Worm (Caenorhabditis elegans) whole organism, L1 larva: ENCODE data around the gene C03A3.3.
A peak's percentile ranks its signal among the peaks of the same experiment; 100 is the strongest.

Experiments used
- C16A3.4 ChIP-seq: fragments of 150-350 bp; optimal IDR thresholded peaks from 2 replicates; lab custom pipeline; 2014; ENCODE audit warnings: missing biosample characterization, missing genetic modification characterization
- Y116A8C.19 ChIP-seq: sonication (generic microtip); optimal IDR thresholded peaks from 2 replicates; lab custom pipeline; 2016; ENCODE audit warnings: missing compliant biosample characterization, missing genetic modification characterization, borderline replicate concordance
- ceh-63 ChIP-seq: fragments of 200-800 bp; sonication (Bioruptor generic); optimal IDR thresholded peaks from 2 replicates; lab custom pipeline; 2018; ENCODE audit warnings: mild to moderate bottlenecking, missing genetic modification characterization, missing compliant biosample characterization
- ceh-8 ChIP-seq: fragments of 200-800 bp; sonication (Bioruptor generic); optimal IDR thresholded peaks from 2 replicates; lab custom pipeline; 2018; ENCODE audit warnings: mild to moderate bottlenecking, missing genetic modification characterization, moderate library complexity, missing compliant biosample characterization
- ceh-88 ChIP-seq: fragments of 200-800 bp; sonication (Bioruptor generic); IDR thresholded peaks from 2 replicates; pipeline ENCODE4 v1.3.6; 2022; ENCODE audit warnings: missing genetic modification characterization, missing compliant biosample characterization
- efl-1 ChIP-seq, 4 experiments: fragments of 150-350 bp; optimal IDR thresholded peaks in 3 of 4; peaks in 1 of 4; 1 replicate in 1 of 4; 2 replicates in 3 of 4; lab custom pipeline; 2014; ENCODE audit warnings: missing biosample characterization in 2 of 4, missing genetic modification characterization in 2 of 4, missing genetic modification reagents in 2 of 4
- efl-3 ChIP-seq: fragments of 200-800 bp; sonication (Bioruptor generic); optimal IDR thresholded peaks from 2 replicates; lab custom pipeline; 2018; ENCODE audit warnings: mild to moderate bottlenecking, missing genetic modification characterization, missing compliant biosample characterization
- elt-2 ChIP-seq: sonication (generic microtip); optimal IDR thresholded peaks from 2 replicates; lab custom pipeline; 2016; ENCODE audit warnings: missing genetic modification characterization, mild to moderate bottlenecking, inconsistent platforms, missing compliant biosample characterization, missing genetic modification reagents
- fkh-10 ChIP-seq: sonication (generic microtip); optimal IDR thresholded peaks from 2 replicates; lab custom pipeline; 2017; ENCODE audit warnings: missing biosample characterization, missing genetic modification reagents, missing genetic modification characterization
- fkh-8 ChIP-seq: sonication (generic microtip); optimal IDR thresholded peaks from 2 replicates; lab custom pipeline; 2016; ENCODE audit warnings: mild to moderate bottlenecking, missing genetic modification characterization, missing compliant biosample characterization
- fos-1 ChIP-seq: fragments of 150-350 bp; optimal IDR thresholded peaks from 2 replicates; lab custom pipeline; 2014; ENCODE audit warnings: missing biosample characterization, missing genetic modification characterization
- hlh-17 ChIP-seq: fragments of 200-800 bp; sonication (Bioruptor generic); optimal IDR thresholded peaks from 2 replicates; lab custom pipeline; 2018; ENCODE audit warnings: missing genetic modification characterization, mild to moderate bottlenecking, missing compliant biosample characterization, moderate library complexity, borderline replicate concordance
- hpl-2 ChIP-seq: fragments of 150-350 bp; optimal IDR thresholded peaks from 2 replicates; lab custom pipeline; 2014; ENCODE audit warnings: missing biosample characterization, missing genetic modification reagents, missing genetic modification characterization
- irx-1 ChIP-seq: sonication (generic microtip); optimal IDR thresholded peaks from 2 replicates; lab custom pipeline; 2016; ENCODE audit warnings: missing genetic modification characterization, missing compliant biosample characterization
- lin-13 ChIP-seq: fragments of 150-350 bp; optimal IDR thresholded peaks from 2 replicates; lab custom pipeline; 2014; ENCODE audit warnings: missing biosample characterization, missing genetic modification reagents, missing genetic modification characterization
- lin-14 ChIP-seq: fragments of 200-800 bp; sonication (Bioruptor generic); optimal IDR thresholded peaks from 2 replicates; lab custom pipeline; 2018; ENCODE audit warnings: mild to moderate bottlenecking, missing genetic modification characterization, moderate library complexity, missing compliant biosample characterization
- lin-15B ChIP-seq: fragments of 150-350 bp; sonication (generic microtip); optimal IDR thresholded peaks from 3 replicates; lab custom pipeline; 2014; ENCODE audit warnings: missing biosample characterization, missing genetic modification characterization
- lsy-2 ChIP-seq, 2 experiments: fragments of 150-350 bp; optimal IDR thresholded peaks; 2 replicates each; lab custom pipeline; 2014; ENCODE audit warnings: missing biosample characterization in 2 of 2, missing genetic modification characterization in 2 of 2
- mdl-1 ChIP-seq, 2 experiments: fragments of 150-350 bp; optimal IDR thresholded peaks; 2 replicates each; lab custom pipeline; 2014 to 2017; ENCODE audit warnings: missing biosample characterization in 2 of 2, missing genetic modification characterization in 2 of 2, inconsistent platforms in 1 of 2
- mep-1 ChIP-seq: fragments of 150-350 bp; optimal IDR thresholded peaks from 2 replicates; lab custom pipeline; 2014; ENCODE audit warnings: missing biosample characterization, missing genetic modification characterization
- nhr-11 ChIP-seq: fragments of 150-350 bp; optimal IDR thresholded peaks from 2 replicates; lab custom pipeline; 2014; ENCODE audit warnings: missing biosample characterization, missing genetic modification characterization
- nhr-12 ChIP-seq: sonication (generic microtip); optimal IDR thresholded peaks from 2 replicates; lab custom pipeline; 2017; ENCODE audit warnings: missing biosample characterization, missing genetic modification characterization
- nhr-237 ChIP-seq: fragments of 150-350 bp; optimal IDR thresholded peaks from 2 replicates; lab custom pipeline; 2014; ENCODE audit warnings: missing biosample characterization, missing genetic modification characterization
- nhr-28 ChIP-seq: fragments of 150-350 bp; optimal IDR thresholded peaks from 2 replicates; lab custom pipeline; 2014; ENCODE audit warnings: missing biosample characterization, missing genetic modification characterization
- nhr-90 ChIP-seq: sonication (generic microtip); optimal IDR thresholded peaks from 2 replicates; lab custom pipeline; 2016; ENCODE audit warnings: mild to moderate bottlenecking, missing genetic modification characterization, missing compliant biosample characterization; ENCODE audit not compliant: poor library complexity
- pag-3 ChIP-seq: sonication (generic microtip); optimal IDR thresholded peaks from 2 replicates; lab custom pipeline; 2017; ENCODE audit warnings: missing genetic modification characterization, mild to moderate bottlenecking, missing compliant biosample characterization, antibody characterized with exemption, borderline replicate concordance; ENCODE audit not compliant: insufficient read depth
- rnt-1 ChIP-seq: sonication (generic microtip); optimal IDR thresholded peaks from 2 replicates; lab custom pipeline; 2016; ENCODE audit warnings: mild to moderate bottlenecking, missing genetic modification characterization, moderate library complexity, missing compliant biosample characterization
- skn-1 ChIP-seq: fragments of 150-350 bp; optimal IDR thresholded peaks from 2 replicates; lab custom pipeline; 2014; ENCODE audit warnings: missing biosample characterization, missing genetic modification characterization
- sox-4 ChIP-seq: sonication (generic microtip); optimal IDR thresholded peaks from 2 replicates; lab custom pipeline; 2016; ENCODE audit warnings: missing genetic modification characterization, missing compliant biosample characterization
- sup-37 ChIP-seq: fragments of 200-800 bp; sonication (Bioruptor generic); optimal IDR thresholded peaks from 2 replicates; lab custom pipeline; 2018; ENCODE audit warnings: mild to moderate bottlenecking, missing genetic modification characterization, missing compliant biosample characterization
- unc-62 ChIP-seq: fragments of 150-350 bp; optimal IDR thresholded peaks from 2 replicates; lab custom pipeline; 2014; ENCODE audit warnings: missing biosample characterization, missing genetic modification reagents, missing genetic modification characterization
- unc-86 ChIP-seq: sonication (generic microtip); optimal IDR thresholded peaks from 2 replicates; lab custom pipeline; 2016; ENCODE audit warnings: missing genetic modification characterization, missing compliant biosample characterization
- xbp-1 ChIP-seq: sonication (generic microtip); optimal IDR thresholded peaks from 2 replicates; lab custom pipeline; 2016; ENCODE audit warnings: missing genetic modification characterization, missing compliant biosample characterization
- ztf-4 ChIP-seq: fragments of 150-350 bp; optimal IDR thresholded peaks from 2 replicates; lab custom pipeline; 2014; ENCODE audit warnings: missing biosample characterization, missing genetic modification characterization

C03A3.3 gene

ce11 chrX:11245056-11245455 lies 23.8 kb downstream of the C03A3.3 start:
- TF ChIP-seq unc-86 (tag; lab: Kevin White, UChicago) (peak; percentile 18), lin-14 (GFP tag; lab: Kevin White, UChicago) (peak; percentile 33), fos-1 (tag; lab: Kevin White, UChicago) (no peak), nhr-90 (no peak)

- TF ChIP-seq pag-3 (tag; lab: Kevin White, UChicago) (no peak), nhr-11 (no peak), lin-15B (no peak), nhr-90 (no peak), fkh-8 (no peak), mep-1 (tag; lab: Kevin White, UChicago) (no peak), xbp-1 (tag; lab: Kevin White, UChicago) (no peak), Y116A8C.19 (tag; lab: Kevin White, UChicago) (no peak), nhr-12 (tag; lab: Kevin White, UChicago) (no peak), unc-62 (GFP tag; lab: Kevin White, UChicago) (no peak), efl-3 (GFP tag; lab: Kevin White, UChicago) (no peak), ceh-8 (GFP tag; lab: Kevin White, UChicago) (no peak), hlh-17 (GFP tag; lab: Kevin White, UChicago) (no peak), nhr-237 (tag; lab: Kevin White, UChicago) (no peak), C16A3.4 (tag; lab: Kevin White, UChicago) (no peak), elt-2 (tag; lab: Kevin White, UChicago) (no peak), rnt-1 (no peak), lin-13 (GFP tag; lab: Kevin White, UChicago) (no peak), ceh-88 (no peak)
Observed at ce11 chrX:11243604-11244003, 25.3 kb downstream of the C03A3.3 start.

ce11 chrX:11241479-11241878 lies 27.4 kb downstream of the C03A3.3 start:
- TF ChIP-seq ceh-63 (GFP tag; lab: Kevin White, UChicago) (peak; percentile 20), hpl-2 (no peak), fkh-10 (no peak), unc-86 (tag; lab: Kevin White, UChicago) (peak; percentile 12), mdl-1 (tag; optimal IDR thresholded peaks at IDR 0.05; lab: Kevin White, UChicago) (no peak), skn-1 (tag; lab: Kevin White, UChicago) (no peak), ztf-4 (tag; lab: Kevin White, UChicago) (no peak), xbp-1 (tag; lab: Kevin White, UChicago) (no peak), efl-1 (optimal IDR thresholded peaks at IDR 0.05; lab: Kevin White, UChicago) (no peak), efl-1 (GFP tag; optimal IDR thresholded peaks at IDR 0.05 in 1 of 2; lab: Kevin White, UChicago) (peak in 1 of 2 experiments; percentile 10), rnt-1 (no peak), sup-37 (GFP tag; lab: Kevin White, UChicago) (no peak), elt-2 (tag; lab: Kevin White, UChicago) (no peak), lsy-2 (tag; optimal IDR thresholded peaks at IDR 0.05; lab: Kevin White, UChicago) (peak in 1 of 2 experiments; percentile 26), nhr-90 (no peak), ceh-88 (no peak), sox-4 (tag; lab: Kevin White, UChicago) (no peak), lin-14 (GFP tag; lab: Kevin White, UChicago) (peak; percentile 72)

DNA sequence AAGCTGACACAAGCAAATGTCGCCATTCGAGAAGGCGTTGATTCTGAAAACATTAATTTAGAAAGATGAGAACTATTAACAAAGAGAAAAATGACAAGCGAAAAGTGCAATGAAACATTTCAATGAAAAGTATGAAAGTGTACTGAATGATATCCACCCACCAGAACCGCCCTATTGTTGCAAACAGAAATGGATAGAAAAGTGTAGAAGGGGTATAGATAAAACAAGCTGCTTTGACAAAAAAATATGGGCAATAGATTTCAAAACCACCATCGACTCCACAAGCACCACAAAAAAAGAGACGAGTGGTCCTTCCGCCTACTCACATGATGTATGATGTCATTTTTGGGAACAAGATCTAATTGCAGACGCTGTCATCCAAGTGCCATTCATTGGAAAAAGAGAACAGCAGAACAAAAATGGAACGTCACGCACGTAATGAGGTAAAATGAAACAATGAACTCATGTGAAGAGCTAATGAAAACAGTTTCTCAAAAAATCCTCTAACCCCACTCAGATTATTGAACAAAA lies 28.2 kb downstream of the C03A3.3 start, which contains the start of gene C34F6.10:
C34F6.10 (minus strand) TSS at position 51 of the 531 bp plus-strand sequence.
- no peak for TF ChIP-seq unc-86 (tag; lab: Kevin White, UChicago)
- TF ChIP-seq lin-14 (GFP tag; lab: Kevin White, UChicago), result peak; percentile 60
- TF ChIP-seq irx-1, result no peak
- no peak for TF ChIP-seq nhr-28 (tag; lab: Kevin White, UChicago)
- TF ChIP-seq efl-1 (optimal IDR thresholded peaks at IDR 0.05; lab: Kevin White, UChicago), result no peak
- TF ChIP-seq efl-1 (GFP tag; optimal IDR thresholded peaks at IDR 0.05 in 1 of 2; lab: Kevin White, UChicago), result peak in 1 of 2 experiments; percentile 67
